Worm (Caenorhabditis elegans): Measurements from ENCODE around the gene trr-1.

The trr-1 gene

DNA sequence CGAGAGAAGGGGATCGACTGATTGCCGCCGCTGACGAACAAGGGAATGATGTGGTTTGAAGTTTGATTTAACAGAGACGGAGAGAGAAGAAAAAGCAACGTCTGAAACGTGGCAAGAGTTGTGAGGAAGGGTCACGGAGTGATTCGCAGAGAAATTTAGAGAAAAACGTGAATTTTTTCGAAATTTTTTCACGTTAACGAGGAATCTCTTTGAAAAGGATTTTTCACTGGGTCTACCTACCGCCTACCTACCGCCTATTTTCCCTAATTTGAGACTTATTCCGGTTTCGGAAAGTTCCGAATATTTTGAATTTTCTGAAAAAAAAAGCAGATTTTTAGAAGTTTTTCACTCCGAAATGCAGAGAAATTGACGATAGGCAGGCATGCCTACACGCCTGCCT, 33.7 kb upstream of the trr-1 start, which contains the start of gene fcmt-1:
Gene fcmt-1, minus strand, starts transcription at position 101 of the 400 bp plus-strand sequence.
- no peak for TF ChIP-seq elt-4 (tag; optimal IDR thresholded peaks at IDR 0.05)
- no peak for TF ChIP-seq sdc-2 (tag; optimal IDR thresholded peaks at IDR 0.05)
- no peak for TF ChIP-seq sox-2 (GFP tag; IDR thresholded peaks at IDR 0.05)
- TF ChIP-seq ref-2 (tag; optimal IDR thresholded peaks at IDR 0.05): no peak
- TF ChIP-seq ceh-6 (GFP tag; optimal IDR thresholded peaks at IDR 0.05): no peak
- no peak for TF ChIP-seq ets-4 (tag; optimal IDR thresholded peaks at IDR 0.05)
- no peak for TF ChIP-seq pax-1 (tag; optimal IDR thresholded peaks at IDR 0.05)
- TF ChIP-seq T23F11.4 (GFP tag; optimal IDR thresholded peaks at IDR 0.05): no peak
- TF ChIP-seq sox-4 (tag; optimal IDR thresholded peaks at IDR 0.05): no peak
- no peak for TF ChIP-seq pha-4 (tag; optimal IDR thresholded peaks at IDR 0.05)
- no peak for TF ChIP-seq nhr-11 (tag; optimal IDR thresholded peaks at IDR 0.05)
- TF ChIP-seq ceh-18 (tag; optimal IDR thresholded peaks at IDR 0.05): no peak
- TF ChIP-seq ceh-30 (tag; optimal IDR thresholded peaks at IDR 0.05): no peak
- no peak for TF ChIP-seq lin-11 (tag; optimal IDR thresholded peaks at IDR 0.05)
- no peak for TF ChIP-seq lim-6 (tag; optimal IDR thresholded peaks at IDR 0.05)

DNA sequence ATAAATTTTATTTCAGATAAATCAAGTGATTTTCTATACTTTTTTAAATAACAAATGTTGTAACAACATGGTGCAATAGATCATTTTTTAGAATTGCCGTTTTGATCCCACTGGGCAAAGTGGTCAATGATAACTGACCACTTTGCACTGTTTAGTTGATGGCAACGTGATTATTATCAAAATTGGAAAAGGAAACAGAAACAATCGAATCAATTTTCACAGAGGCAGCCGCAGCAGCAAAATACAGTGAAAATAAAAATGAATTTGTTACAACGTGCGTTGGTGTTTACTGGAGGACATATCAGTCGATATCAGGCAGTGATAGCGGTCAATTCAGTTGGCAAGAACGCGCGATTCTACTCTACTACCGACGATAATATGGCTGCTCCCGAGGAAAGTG, 30.1 kb upstream of the trr-1 start, which contains the start of gene VF13D12L.3:
Gene VF13D12L.3, plus strand, starts transcription at position 223 of the 400 bp plus-strand sequence.
- TF ChIP-seq pax-1 (tag; optimal IDR thresholded peaks at IDR 0.05) (no peak), mec-3 (tag; optimal IDR thresholded peaks at IDR 0.05; ENCODE audit: borderline replicate concordance) (no peak), lin-11 (tag; optimal IDR thresholded peaks at IDR 0.05) (no peak), unc-55 (GFP tag; optimal IDR thresholded peaks at IDR 0.05) (no peak), ceh-18 (tag; optimal IDR thresholded peaks at IDR 0.05) (no peak), ceh-48 (tag; optimal IDR thresholded peaks at IDR 0.05) (no peak), ceh-6 (GFP tag; optimal IDR thresholded peaks at IDR 0.05) (no peak), ztf-16 (tag; optimal IDR thresholded peaks at IDR 0.05) (no peak), Y22D7AL.16 (tag; optimal IDR thresholded peaks at IDR 0.05) (no peak), ahr-1 (tag; optimal IDR thresholded peaks at IDR 0.05) (no peak), pag-3 (tag; optimal IDR thresholded peaks at IDR 0.05; ENCODE audit: borderline replicate concordance) (no peak), K02D7.2 (tag; optimal IDR thresholded peaks at IDR 0.05) (no peak), unc-42 (tag; optimal IDR thresholded peaks at IDR 0.05) (no peak)

DNA sequence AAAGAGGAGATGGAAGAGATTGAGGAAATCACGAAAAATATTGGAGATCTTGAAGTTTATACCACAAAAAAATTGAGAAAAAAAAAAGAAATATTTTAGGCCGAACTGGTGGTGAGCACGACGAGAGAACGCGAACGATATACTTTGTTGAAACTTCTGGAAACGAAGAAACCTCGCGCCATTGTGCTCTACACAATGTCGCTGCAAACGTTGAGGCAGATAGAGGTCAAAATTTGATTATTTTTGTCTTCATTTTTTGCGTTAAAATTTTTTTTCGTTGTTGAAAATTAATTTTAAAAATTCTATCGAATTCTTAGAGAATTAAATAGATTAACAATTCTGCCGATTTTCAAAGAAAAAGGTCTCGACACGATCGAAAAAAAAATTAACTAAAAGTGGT, 24.9 kb upstream of the trr-1 start:
- TF ChIP-seq ahr-1 (tag; optimal IDR thresholded peaks at IDR 0.05) (no peak), tbx-2 (tag; optimal IDR thresholded peaks at IDR 0.05) (no peak), nhr-11 (tag; optimal IDR thresholded peaks at IDR 0.05) (no peak), lin-11 (tag; optimal IDR thresholded peaks at IDR 0.05) (no peak), pha-4 (tag; optimal IDR thresholded peaks at IDR 0.05) (no peak), lim-6 (tag; optimal IDR thresholded peaks at IDR 0.05) (no peak), ceh-22 (tag; optimal IDR thresholded peaks at IDR 0.05) (no peak), npax-4 (tag; optimal IDR thresholded peaks at IDR 0.05) (no peak), che-1 (tag; optimal IDR thresholded peaks at IDR 0.05) (no peak), ceh-34 (tag; optimal IDR thresholded peaks at IDR 0.05) (no peak), ztf-16 (tag; optimal IDR thresholded peaks at IDR 0.05) (no peak), ttx-3 (tag; optimal IDR thresholded peaks at IDR 0.05) (no peak), ceh-30 (tag; optimal IDR thresholded peaks at IDR 0.05) (no peak)

DNA sequence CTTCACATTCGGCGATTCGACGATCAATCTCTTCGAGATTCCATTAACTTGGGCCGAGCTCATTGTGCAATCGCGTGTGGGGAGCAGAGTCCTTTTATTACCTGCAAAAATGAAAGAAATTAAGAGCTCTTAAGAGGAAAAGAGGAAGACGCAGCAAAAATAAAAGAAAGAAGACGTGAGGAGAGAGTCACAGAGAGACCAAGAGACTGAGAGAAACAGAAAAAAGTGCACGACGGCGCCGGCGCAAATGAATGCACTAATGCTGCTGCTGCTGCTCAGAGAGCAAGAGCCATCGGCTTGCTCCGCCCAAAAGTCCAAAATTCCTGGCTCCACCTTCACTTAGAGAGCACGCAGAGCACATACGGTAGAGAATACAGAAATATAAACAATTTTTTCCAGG, 24.5 kb upstream of the trr-1 start, which contains the start of gene inos-1:
Gene inos-1, minus strand, starts transcription at position 101 of the 400 bp plus-strand sequence.
- no peak for TF ChIP-seq pat-9 (tag; optimal IDR thresholded peaks at IDR 0.05)
- TF ChIP-seq lin-11 (tag; optimal IDR thresholded peaks at IDR 0.05): no peak
- TF ChIP-seq ceh-24 (tag; optimal IDR thresholded peaks at IDR 0.05): no peak
- TF ChIP-seq madf-2 (tag; optimal IDR thresholded peaks at IDR 0.05): no peak
- no peak for TF ChIP-seq ceh-19 (GFP tag; optimal IDR thresholded peaks at IDR 0.05)
- TF ChIP-seq T23F11.4 (GFP tag; optimal IDR thresholded peaks at IDR 0.05): no peak
- no peak for TF ChIP-seq ceh-22 (tag; optimal IDR thresholded peaks at IDR 0.05)
- TF ChIP-seq ceh-34 (tag; optimal IDR thresholded peaks at IDR 0.05): no peak
- TF ChIP-seq ets-4 (tag; optimal IDR thresholded peaks at IDR 0.05): no peak
- TF ChIP-seq dmd-4 (tag; optimal IDR thresholded peaks at IDR 0.05; ENCODE audit: borderline replicate concordance): no peak
- TF ChIP-seq ceh-18 (tag; optimal IDR thresholded peaks at IDR 0.05): no peak
- no peak for TF ChIP-seq ahr-1 (tag; optimal IDR thresholded peaks at IDR 0.05)
- no peak for TF ChIP-seq elt-2 (tag; optimal IDR thresholded peaks at IDR 0.05)

Measured in whole organism, late embryonic.